Worm (Caenorhabditis elegans): ENCODE results near the gene C17H12.8.

C17H12.8 gene

ce11 chrIV:6839091-6839522, 20.6 kb downstream of the C17H12.8 start (continued):
- TF ChIP-seq somi-1 (GFP tag; optimal IDR thresholded peaks at IDR 0.05) (peak; percentile 78), ztf-28 (GFP tag; IDR thresholded peaks at IDR 0.05) (no peak), K11D2.4 (GFP tag; IDR thresholded peaks at IDR 0.05) (peak; percentile 69), nhr-80 (tag; optimal IDR thresholded peaks at IDR 0.05) (peak; percentile 88), ekl-4 (GFP tag; IDR thresholded peaks at IDR 0.05) (no peak), let-607 (tag; optimal IDR thresholded peaks at IDR 0.05) (peak in 1 of 2 experiments; percentile 62), ztf-3 (GFP tag; optimal IDR thresholded peaks at IDR 0.05) (no peak), tbp1 (GFP tag; optimal IDR thresholded peaks at IDR 0.05) (peak; percentile 19), lin-54 (GFP tag; optimal IDR thresholded peaks at IDR 0.05) (peak; percentile 40), F49E8.2 (tag; optimal IDR thresholded peaks at IDR 0.05; ENCODE audit: insufficient read depth) (no peak), ztf-18 (tag; optimal IDR thresholded peaks at IDR 0.05) (peak; percentile 24), cebp-1 (GFP tag; IDR thresholded peaks at IDR 0.05) (no peak), cebp-1 (tag; optimal IDR thresholded peaks at IDR 0.05) (peak; percentile 75), akir-1 (GFP tag; optimal IDR thresholded peaks at IDR 0.05) (no peak), unc-130 (GFP tag; optimal IDR thresholded peaks at IDR 0.05) (no peak), ceh-100 (GFP tag; IDR thresholded peaks at IDR 0.05) (no peak), madf-10 (tag; optimal IDR thresholded peaks at IDR 0.05) (peak; percentile 48), lin-40 (tag; optimal IDR thresholded peaks at IDR 0.05) (peak; percentile 83), snpc-4 (GFP tag; optimal IDR thresholded peaks at IDR 0.05) (no peak), snpc-4 (tag; optimal IDR thresholded peaks at IDR 0.05) (peak in 2 of 4 experiments; percentile 31 to 47), F55B11.4 (tag; optimal IDR thresholded peaks at IDR 0.05; ENCODE audit: borderline replicate concordance, insufficient read depth) (no peak), attf-5 (GFP tag; optimal IDR thresholded peaks at IDR 0.05) (peak; percentile 80), atf-7 (tag; optimal IDR thresholded peaks at IDR 0.05) (peak; percentile 76), F22D6.2 (tag; optimal IDR thresholded peaks at IDR 0.05) (peak; percentile 26), T07F8.4 (tag; optimal IDR thresholded peaks at IDR 0.05) (no peak), chd-7 (tag; optimal IDR thresholded peaks at IDR 0.05) (peak; percentile 33), rcor-1 (GFP tag; IDR thresholded peaks at IDR 0.05) (0 out of 2 replicates have a peak, but pooled peaks have one; percentile 31), die-1 (tag; optimal IDR thresholded peaks at IDR 0.05) (no peak), rec-8 (tag; optimal IDR thresholded peaks at IDR 0.05) (no peak), ztf-26 (tag; optimal IDR thresholded peaks at IDR 0.05) (peak; percentile 11), pbrm-1 (GFP tag; IDR thresholded peaks at IDR 0.05) (0 out of 2 replicates have a peak, but pooled peaks have one; percentile 33), pha-4 (tag; optimal IDR thresholded peaks at IDR 0.05) (peak; percentile 58), K12H6.12 (tag; optimal IDR thresholded peaks at IDR 0.05) (peak; percentile 76), mel-28 (tag; optimal IDR thresholded peaks at IDR 0.05; ENCODE audit: borderline replicate concordance) (no peak), ceh-40 (GFP tag; IDR thresholded peaks at IDR 0.05) (no peak), ceh-27 (GFP tag; optimal IDR thresholded peaks at IDR 0.05) (peak; percentile 45), hrde-1 (tag; optimal IDR thresholded peaks at IDR 0.05; ENCODE audit: borderline replicate concordance) (no peak), attf-3 (GFP tag; conservative IDR thresholded peaks at IDR 0.05) (0 out of 2 replicates have a peak, but pooled peaks have one; percentile 10), hmg-1.2 (GFP tag; IDR thresholded peaks at IDR 0.05) (peak; percentile 77), gei-17 (GFP tag; optimal IDR thresholded peaks at IDR 0.05) (peak; percentile 20), hsf-1 (GFP tag; IDR thresholded peaks at IDR 0.05) (no peak)

All from whole organism, young adult.